Fruit fly (Drosophila melanogaster) whole organism, embryonic: Measurements from ENCODE around the gene CG13075.

Experiments used
- Abd-B ChIP-seq: fragments of 200-800 bp; sonication (Bioruptor generic); optimal IDR thresholded peaks from 2 replicates; lab custom pipeline; 2018; ENCODE audit warnings: missing biosample characterization, mild to moderate bottlenecking, missing genetic modification characterization, moderate library complexity
- CG10366 ChIP-seq: fragments of 200-800 bp; sonication (Bioruptor generic); IDR thresholded peaks from 2 replicates; pipeline ENCODE4 v1.3.6; 2022; ENCODE audit warnings: missing biosample characterization, missing genetic modification characterization
- CG11696 ChIP-seq: fragments of 200-800 bp; sonication (Bioruptor generic); IDR thresholded peaks from 2 replicates; pipeline ENCODE4 v1.3.6; 2022; ENCODE audit warnings: missing biosample characterization, missing genetic modification characterization
- CG12299 ChIP-seq: fragments of 200-800 bp; sonication (Bioruptor generic); optimal IDR thresholded peaks from 2 replicates; lab custom pipeline; 2018; ENCODE audit warnings: missing biosample characterization, mild to moderate bottlenecking, missing genetic modification characterization
- CG13123 ChIP-seq: fragments of 200-800 bp; sonication (Bioruptor generic); optimal IDR thresholded peaks from 2 replicates; lab custom pipeline; 2016; ENCODE audit warnings: missing biosample characterization, missing genetic modification characterization
- CG14014 ChIP-seq: fragments of 200-800 bp; sonication (Bioruptor generic); IDR thresholded peaks from 2 replicates; pipeline ENCODE4 v1.3.6; 2022; ENCODE audit warnings: missing biosample characterization, missing genetic modification characterization
- CG15269 ChIP-seq: fragments of 200-800 bp; sonication (Bioruptor generic); optimal IDR thresholded peaks from 2 replicates; lab custom pipeline; 2018; ENCODE audit warnings: missing biosample characterization, mild to moderate bottlenecking, missing genetic modification characterization, moderate library complexity
- CG15514 ChIP-seq: fragments of 200-800 bp; sonication (Bioruptor generic); optimal IDR thresholded peaks from 3 replicates; lab custom pipeline; 2017; ENCODE audit warnings: missing biosample characterization, missing genetic modification characterization, mild to moderate bottlenecking, moderate library complexity, missing genetic modification reagents
- CG17328 ChIP-seq: fragments of 200-800 bp; sonication (Bioruptor generic); IDR thresholded peaks from 2 replicates; pipeline ENCODE4 v1.3.6; 2022; ENCODE audit warnings: missing biosample characterization, missing genetic modification characterization
- CG17361 ChIP-seq: fragments of 200-800 bp; sonication (Bioruptor generic); IDR thresholded peaks from 3 replicates; pipeline ENCODE4 v1.3.6; 2022; ENCODE audit warnings: missing biosample characterization, missing genetic modification characterization
- CG17568 ChIP-seq: fragments of 200-800 bp; sonication (Bioruptor generic); optimal IDR thresholded peaks from 2 replicates; lab custom pipeline; 2018; ENCODE audit warnings: missing biosample characterization, mild to moderate bottlenecking, missing genetic modification characterization, moderate library complexity
- CG4730 ChIP-seq: fragments of 200-800 bp; sonication (Bioruptor generic); IDR thresholded peaks from 2 replicates; pipeline ENCODE4 v1.3.6; 2022; ENCODE audit warnings: missing biosample characterization, missing genetic modification characterization
- CG6689 ChIP-seq: fragments of 200-800 bp; sonication (Bioruptor generic); IDR thresholded peaks from 2 replicates; pipeline ENCODE4 v1.3.6; 2022; ENCODE audit warnings: missing biosample characterization, missing genetic modification characterization
- CG6791 ChIP-seq: fragments of 200-800 bp; sonication (Bioruptor generic); IDR thresholded peaks from 3 replicates; pipeline ENCODE4 v1.3.6; 2022; ENCODE audit warnings: missing biosample characterization, missing genetic modification characterization; ENCODE audit not compliant: partially characterized antibody
- CG6854 ChIP-seq: fragments of 200-800 bp; sonication (Bioruptor generic); optimal IDR thresholded peaks from 3 replicates; lab custom pipeline; 2017; ENCODE audit warnings: missing biosample characterization, mild to moderate bottlenecking, missing genetic modification characterization
- CG7963 ChIP-seq: fragments of 200-800 bp; sonication (Bioruptor generic); IDR thresholded peaks from 3 replicates; pipeline ENCODE4 v1.3.6; 2022; ENCODE audit warnings: missing biosample characterization, missing genetic modification characterization; ENCODE audit not compliant: partially characterized antibody
- CG9727 ChIP-seq: fragments of 200-800 bp; sonication (Bioruptor generic); optimal IDR thresholded peaks from 3 replicates; lab custom pipeline; 2017; ENCODE audit warnings: missing biosample characterization, mild to moderate bottlenecking, missing genetic modification characterization
- CG9797 ChIP-seq: fragments of 200-800 bp; sonication (Bioruptor generic); optimal IDR thresholded peaks from 3 replicates; lab custom pipeline; 2018; ENCODE audit warnings: missing biosample characterization, mild to moderate bottlenecking, missing genetic modification characterization
- Chrac-16 ChIP-seq: fragments of 200-800 bp; sonication (Bioruptor generic); optimal IDR thresholded peaks from 3 replicates; lab custom pipeline; 2016; ENCODE audit warnings: missing biosample characterization, missing genetic modification characterization
- Dad ChIP-seq: fragments of 200-800 bp; sonication (Bioruptor generic); optimal IDR thresholded peaks from 3 replicates; lab custom pipeline; 2016; ENCODE audit warnings: missing biosample characterization, missing genetic modification characterization
- Dek ChIP-seq: fragments of 200-800 bp; sonication (Bioruptor generic); optimal IDR thresholded peaks from 3 replicates; lab custom pipeline; 2019; ENCODE audit warnings: missing biosample characterization, mild to moderate bottlenecking, missing genetic modification characterization, moderate library complexity
- Dp ChIP-seq: fragments of 200-800 bp; sonication (Bioruptor generic); optimal IDR thresholded peaks from 2 replicates; lab custom pipeline; 2018; ENCODE audit warnings: missing biosample characterization, mild to moderate bottlenecking, missing genetic modification characterization, moderate library complexity
- Dref ChIP-seq: fragments of 200-800 bp; sonication (Bioruptor generic); IDR thresholded peaks from 2 replicates; pipeline ENCODE4 v1.3.6; 2022; ENCODE audit warnings: missing biosample characterization, missing genetic modification characterization
- Ets97D ChIP-seq: fragments of 200-800 bp; sonication (Bioruptor generic); optimal IDR thresholded peaks from 3 replicates; lab custom pipeline; 2016; ENCODE audit warnings: missing biosample characterization, missing genetic modification characterization
- Fer2 ChIP-seq: fragments of 200-800 bp; sonication (Bioruptor generic); optimal IDR thresholded peaks from 2 replicates; lab custom pipeline; 2018; ENCODE audit warnings: missing biosample characterization, mild to moderate bottlenecking, missing genetic modification characterization, moderate library complexity
- MESR4 ChIP-seq: fragments of 200-800 bp; sonication (Bioruptor generic); optimal IDR thresholded peaks from 2 replicates; lab custom pipeline; 2018; ENCODE audit warnings: missing biosample characterization, mild to moderate bottlenecking, missing genetic modification characterization, moderate library complexity
- Myb ChIP-seq: fragments of 200-800 bp; sonication (Bioruptor generic); optimal IDR thresholded peaks from 2 replicates; lab custom pipeline; 2016; ENCODE audit warnings: missing biosample characterization, missing genetic modification characterization
- NFAT ChIP-seq: fragments of 200-800 bp; sonication (Bioruptor generic); IDR thresholded peaks from 2 replicates; pipeline ENCODE4 v1.3.6; 2022; ENCODE audit warnings: missing biosample characterization, missing genetic modification characterization
- Sox102F ChIP-seq: fragments of 200-800 bp; sonication (Bioruptor generic); optimal IDR thresholded peaks from 2 replicates; lab custom pipeline; 2018; ENCODE audit warnings: missing biosample characterization, mild to moderate bottlenecking, missing genetic modification characterization, moderate library complexity
- Ssrp ChIP-seq: fragments of 200-800 bp; sonication (Bioruptor generic); optimal IDR thresholded peaks from 2 replicates; lab custom pipeline; 2018; ENCODE audit warnings: missing biosample characterization, mild to moderate bottlenecking, missing genetic modification characterization, moderate library complexity
- Taf1 ChIP-seq: fragments of 200-800 bp; sonication (Bioruptor generic); IDR thresholded peaks from 2 replicates; pipeline ENCODE4 v1.3.6; 2022; ENCODE audit warnings: missing biosample characterization, missing genetic modification characterization
- Vsx1 ChIP-seq: fragments of 200-800 bp; sonication (Bioruptor generic); optimal IDR thresholded peaks from 2 replicates; lab custom pipeline; 2017; ENCODE audit warnings: missing biosample characterization, mild to moderate bottlenecking, missing genetic modification characterization, missing genetic modification reagents
- croc ChIP-seq: fragments of 200-800 bp; sonication (Bioruptor generic); conservative IDR thresholded peaks from 3 replicates; pipeline ENCODE4 v1.3.6; 2022; ENCODE audit warnings: missing biosample characterization, missing genetic modification characterization
- eve ChIP-seq, 2 experiments: fragments of >200 bp; optimal IDR thresholded peaks; 2 replicates each; lab custom pipeline; 2017; ENCODE audit warnings: missing biosample characterization in 2 of 2, missing genetic modification characterization in 2 of 2
- fd102C ChIP-seq: fragments of 200-800 bp; sonication (Bioruptor generic); optimal IDR thresholded peaks from 2 replicates; lab custom pipeline; 2018; ENCODE audit warnings: missing biosample characterization, mild to moderate bottlenecking, missing genetic modification characterization, moderate library complexity
- gfzf ChIP-seq: fragments of 200-800 bp; sonication (Bioruptor generic); optimal IDR thresholded peaks from 2 replicates; lab custom pipeline; 2016; ENCODE audit warnings: missing biosample characterization, mild to moderate bottlenecking, missing genetic modification characterization, moderate library complexity
- gt ChIP-seq: fragments of 200-800 bp; sonication (Bioruptor generic); IDR thresholded peaks from 2 replicates; pipeline ENCODE4 v1.3.6; 2022; ENCODE audit warnings: missing biosample characterization, missing genetic modification characterization
- hb ChIP-seq: fragments of 200-800 bp; sonication (Bioruptor generic); IDR thresholded peaks from 3 replicates; pipeline ENCODE4 v1.3.6; 2022; ENCODE audit warnings: missing biosample characterization, missing genetic modification characterization; ENCODE audit not compliant: partially characterized antibody
- lbe ChIP-seq: fragments of 200-800 bp; sonication (Bioruptor generic); optimal IDR thresholded peaks from 2 replicates; lab custom pipeline; 2016; ENCODE audit warnings: missing biosample characterization, mild to moderate bottlenecking, missing genetic modification characterization
- luna ChIP-seq: fragments of 200-800 bp; sonication (Bioruptor generic); optimal IDR thresholded peaks from 2 replicates; lab custom pipeline; 2016; ENCODE audit warnings: missing biosample characterization, missing genetic modification characterization
- nerfin-2 ChIP-seq: fragments of 200-800 bp; sonication (Bioruptor generic); IDR thresholded peaks from 2 replicates; pipeline ENCODE4 v1.3.6; 2022; ENCODE audit warnings: missing biosample characterization, missing genetic modification characterization; ENCODE audit not compliant: partially characterized antibody
- phol ChIP-seq: fragments of 200-800 bp; sonication (Bioruptor generic); optimal IDR thresholded peaks from 3 replicates; lab custom pipeline; 2018; ENCODE audit warnings: missing biosample characterization, mild to moderate bottlenecking, missing genetic modification characterization, moderate library complexity
- shn ChIP-seq: fragments of 200-800 bp; sonication (Bioruptor generic); optimal IDR thresholded peaks from 3 replicates; lab custom pipeline; 2016; ENCODE audit warnings: missing biosample characterization, missing genetic modification characterization
- sisA ChIP-seq: fragments of 200-800 bp; sonication (Bioruptor generic); IDR thresholded peaks from 2 replicates; pipeline ENCODE4 v1.3.6; 2022; ENCODE audit warnings: missing biosample characterization, missing genetic modification characterization
- stwl ChIP-seq: fragments of 200-800 bp; sonication (Bioruptor generic); optimal IDR thresholded peaks from 3 replicates; lab custom pipeline; 2018; ENCODE audit warnings: missing biosample characterization, mild to moderate bottlenecking, missing genetic modification characterization, moderate library complexity
- tin ChIP-seq: fragments of 200-800 bp; sonication (Bioruptor generic); optimal IDR thresholded peaks from 3 replicates; lab custom pipeline; 2016; ENCODE audit warnings: missing biosample characterization, missing genetic modification characterization
- tll ChIP-seq, 2 experiments: fragments of 200-800 bp in 1 of 2; fragments of >200 bp in 1 of 2; sonication (Bioruptor generic) in 1 of 2; optimal IDR thresholded peaks; 2 replicates each; lab custom pipeline; 2017 to 2019; ENCODE audit warnings: missing biosample characterization in 2 of 2, missing genetic modification characterization in 2 of 2, mild to moderate bottlenecking in 1 of 2, moderate library complexity in 1 of 2
- tx ChIP-seq: fragments of 200-800 bp; sonication (Bioruptor generic); optimal IDR thresholded peaks from 2 replicates; lab custom pipeline; 2016; ENCODE audit warnings: missing biosample characterization, missing genetic modification characterization
- unpg ChIP-seq: fragments of 200-800 bp; sonication (Bioruptor generic); optimal IDR thresholded peaks from 3 replicates; lab custom pipeline; 2018; ENCODE audit warnings: missing biosample characterization, mild to moderate bottlenecking, missing genetic modification characterization, moderate library complexity

The CG13075 gene

DNA sequence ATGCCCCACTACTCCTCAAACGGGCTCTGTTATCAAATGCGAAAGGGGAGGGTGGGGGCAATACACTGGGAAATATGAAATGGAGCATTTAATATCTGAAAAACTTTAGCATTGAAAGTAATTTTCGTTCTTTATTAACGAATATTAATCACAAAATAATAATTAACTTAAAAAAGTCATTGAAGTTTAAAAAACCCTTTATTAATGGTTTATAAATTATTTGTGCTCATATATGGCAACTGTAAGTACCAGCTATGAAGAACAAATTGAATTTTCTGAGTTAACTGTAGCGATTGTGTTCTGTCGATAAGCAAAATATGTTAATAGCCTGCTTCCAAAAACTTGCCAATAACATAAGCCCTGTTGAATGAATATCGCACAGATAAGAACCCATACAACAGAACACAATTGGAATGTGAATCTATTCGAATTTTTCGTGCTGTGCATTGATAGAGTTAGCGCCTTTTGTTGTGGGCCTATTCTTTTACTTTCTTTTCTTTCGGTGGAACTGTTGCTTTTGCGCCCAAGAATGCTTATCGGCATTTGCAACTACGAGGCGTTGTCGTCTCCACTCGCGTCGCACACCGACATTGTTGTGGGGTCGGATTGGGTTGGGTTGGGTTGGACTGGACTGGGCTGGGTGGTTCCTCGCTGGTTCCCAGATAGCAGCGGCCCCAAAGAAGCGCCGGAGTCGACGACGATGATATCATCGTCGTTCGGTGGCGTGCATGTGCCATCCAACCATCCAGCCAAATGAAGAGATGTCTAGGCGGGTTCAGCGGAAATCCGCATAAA lies 22.8 kb upstream of the CG13075 start (continued):
- no peak for TF ChIP-seq tll (GFP tag; optimal IDR thresholded peaks at IDR 0.05; lab: Kevin White, UChicago)
- peak in 1 of 2 experiments; percentile 87 for TF ChIP-seq eve (GFP tag; optimal IDR thresholded peaks at IDR 0.05; lab: Kevin White, UChicago)
- peak; percentile 53; the same call in 1 of the 2 replicates for TF ChIP-seq CG6689
- TF ChIP-seq CG12299 (tag; lab: Kevin White, UChicago), result peak; percentile 18
- no peak for TF ChIP-seq phol
- TF ChIP-seq CG10366 (GFP tag; lab: Robert Waterston, UW), result peak; percentile 9; the same call in 1 of the 2 replicates
- TF ChIP-seq CG17328 (GFP tag; lab: Robert Waterston, UW), result no peak
- peak; percentile 22 for TF ChIP-seq Myb (GFP tag; lab: Kevin White, UChicago)
- no peak for TF ChIP-seq Dref (GFP tag; lab: Robert Waterston, UW)
- no peak for TF ChIP-seq Dp (GFP tag; lab: Kevin White, UChicago)
- TF ChIP-seq Dad (GFP tag; lab: Kevin White, UChicago), result no peak
- TF ChIP-seq CG6791 (GFP tag; lab: Robert Waterston, UW), result no peak
- no peak for TF ChIP-seq lbe (GFP tag; lab: Kevin White, UChicago)
- TF ChIP-seq CG15514, result no peak
- TF ChIP-seq NFAT (GFP tag; lab: Robert Waterston, UW), result no peak
- no peak for TF ChIP-seq CG13123 (GFP tag; lab: Kevin White, UChicago)
- no peak for TF ChIP-seq Fer2 (tag; lab: Kevin White, UChicago)
- no peak for TF ChIP-seq CG7963 (GFP tag; lab: Robert Waterston, UW)
- no peak for TF ChIP-seq luna
- TF ChIP-seq CG14014 (GFP tag; lab: Robert Waterston, UW), result no peak
- 0 out of 2 replicates have a peak, but pooled peaks have one; percentile 14 for TF ChIP-seq CG11696 (GFP tag; lab: Robert Waterston, UW)
- no peak for TF ChIP-seq CG6854 (GFP tag; lab: Kevin White, UChicago)
- TF ChIP-seq CG9797 (GFP tag; lab: Kevin White, UChicago), result no peak
- peak; percentile 76 for TF ChIP-seq CG9727 (GFP tag; lab: Kevin White, UChicago)
- peak; percentile 22 for TF ChIP-seq tin
- no peak for TF ChIP-seq MESR4 (GFP tag; lab: Kevin White, UChicago)
- peak; percentile 52 for TF ChIP-seq Ssrp (tag; lab: Kevin White, UChicago)
- TF ChIP-seq gfzf, result no peak
- TF ChIP-seq Taf1 (GFP tag; lab: Robert Waterston, UW), result no peak
- TF ChIP-seq CG17568, result no peak
- TF ChIP-seq Dek (tag; lab: Kevin White, UChicago), result no peak
- TF ChIP-seq fd102C (GFP tag; lab: Kevin White, UChicago), result no peak
- no peak for TF ChIP-seq croc (GFP tag; lab: Robert Waterston, UW)
- TF ChIP-seq shn (GFP tag; lab: Kevin White, UChicago), result peak; percentile 11
- no peak for TF ChIP-seq hb (GFP tag; lab: Robert Waterston, UW)
- no peak for TF ChIP-seq gt (GFP tag; lab: Robert Waterston, UW)
- no peak for TF ChIP-seq Vsx1 (GFP tag; lab: Kevin White, UChicago)
- TF ChIP-seq Sox102F (GFP tag; lab: Kevin White, UChicago), result no peak
- no peak for TF ChIP-seq nerfin-2 (GFP tag; lab: Robert Waterston, UW)
- TF ChIP-seq Abd-B (GFP tag; lab: Kevin White, UChicago), result no peak
- no peak for TF ChIP-seq unpg (GFP tag; lab: Kevin White, UChicago)
- no peak for TF ChIP-seq stwl (tag; lab: Kevin White, UChicago)
- peak; percentile 89; the same call in 2 of the 3 replicates for TF ChIP-seq CG17361
- TF ChIP-seq Chrac-16 (GFP tag; lab: Kevin White, UChicago), result peak; percentile 48
- no peak for TF ChIP-seq tx
- TF ChIP-seq Ets97D, result no peak
- no peak for TF ChIP-seq CG15269
- peak; percentile 20; the same call in 1 of the 2 replicates for TF ChIP-seq sisA (GFP tag; lab: Robert Waterston, UW)
- TF ChIP-seq CG4730 (GFP tag; lab: Robert Waterston, UW), result no peak
